Fruit fly (Drosophila melanogaster): ENCODE results near the gene Gss2.

The Gss2 gene

dm6 chrX:17856458-17857277, 42.8 kb upstream of the Gss2 start, which contains the start of gene Srx:
Gene Srx (plus strand): TSS chrX:17856974.
- peak; percentile 68 for TF ChIP-seq Ets65A (GFP tag)
- TF ChIP-seq CG9727 (GFP tag; optimal IDR thresholded peaks at IDR 0.05) = no peak
- TF ChIP-seq ase (GFP tag; IDR thresholded peaks at IDR 0.05) = no peak
- TF ChIP-seq H2.0 (GFP tag; IDR thresholded peaks at IDR 0.05) = no peak
- TF ChIP-seq kah (GFP tag; optimal IDR thresholded peaks at IDR 0.05) = no peak
- TF ChIP-seq hbn (GFP tag; IDR thresholded peaks at IDR 0.05; ENCODE audit: partially characterized antibody) = 0 out of 2 replicates have a peak, but pooled peaks have one; percentile 13
- TF ChIP-seq nau (GFP tag; optimal IDR thresholded peaks at IDR 0.05) = no peak
- TF ChIP-seq CG2116 (GFP tag; optimal IDR thresholded peaks at IDR 0.05) = peak; percentile 53
- TF ChIP-seq ind (GFP tag; optimal IDR thresholded peaks at IDR 0.05) = peak; percentile 16
- no peak for TF ChIP-seq CG12942 (GFP tag; optimal IDR thresholded peaks at IDR 0.05)
- no peak for TF ChIP-seq CG6254 (GFP tag; optimal IDR thresholded peaks at IDR 0.05)
- TF ChIP-seq CG8281 (tag; optimal IDR thresholded peaks at IDR 0.05) = no peak
- peak; percentile 5 for TF ChIP-seq grau (tag; optimal IDR thresholded peaks at IDR 0.05)
- TF ChIP-seq CG1233 (GFP tag; optimal IDR thresholded peaks at IDR 0.05) = peak; percentile 6
- peak; percentile 50 for TF ChIP-seq CG2678 (tag; optimal IDR thresholded peaks at IDR 0.05)
- TF ChIP-seq CG11504 (tag; optimal IDR thresholded peaks at IDR 0.05) = no peak
- TF ChIP-seq CG10209 (GFP tag; optimal IDR thresholded peaks at IDR 0.05) = peak; percentile 15
- no peak for TF ChIP-seq CG12155 (GFP tag; optimal IDR thresholded peaks at IDR 0.05)
- TF ChIP-seq CG7745 (tag; optimal IDR thresholded peaks at IDR 0.05) = no peak
- TF ChIP-seq Xbp1 (GFP tag; optimal IDR thresholded peaks at IDR 0.05) = peak; percentile 2
- 0 out of 2 replicates have a peak, but pooled peaks have one; percentile 17 for TF ChIP-seq CG9932 (GFP tag; IDR thresholded peaks at IDR 0.05)
- TF ChIP-seq maf-S (GFP tag; optimal IDR thresholded peaks at IDR 0.05) = no peak
- no peak for TF ChIP-seq pum (GFP tag; optimal IDR thresholded peaks at IDR 0.05)
- peak; percentile 33; the same call in 1 of the 2 replicates for TF ChIP-seq MBD-R2 (GFP tag; IDR thresholded peaks at IDR 0.05)
- no peak for TF ChIP-seq CG16815 (GFP tag; optimal IDR thresholded peaks at IDR 0.05)
- TF ChIP-seq Trl (optimal IDR thresholded peaks at IDR 0.05) = no peak
- TF ChIP-seq Trl (GFP tag; optimal IDR thresholded peaks at IDR 0.05) = no peak
- TF ChIP-seq bsh (GFP tag; optimal IDR thresholded peaks at IDR 0.05) = peak in 1 of 2 experiments; percentile 13
- no peak for TF ChIP-seq CG14050 (GFP tag; IDR thresholded peaks at IDR 0.05)
- no peak for TF ChIP-seq NFAT (GFP tag; IDR thresholded peaks at IDR 0.05)
- TF ChIP-seq rib (GFP tag; IDR thresholded peaks at IDR 0.05) = no peak
- 0 out of 2 replicates have a peak, but pooled peaks have one; percentile 17 for TF ChIP-seq slbo (GFP tag; IDR thresholded peaks at IDR 0.05)
- no peak for TF ChIP-seq Poxn (GFP tag; IDR thresholded peaks at IDR 0.05)
- peak; percentile 7 for TF ChIP-seq CG3281 (GFP tag; optimal IDR thresholded peaks at IDR 0.05)
- peak; percentile 12 for TF ChIP-seq zfh2 (GFP tag; optimal IDR thresholded peaks at IDR 0.05)
- no peak for TF ChIP-seq CG1792 (GFP tag; optimal IDR thresholded peaks at IDR 0.05)
- TF ChIP-seq Abd-B (GFP tag; optimal IDR thresholded peaks at IDR 0.05) = no peak
- peak; percentile 41 for TF ChIP-seq CoRest (tag; optimal IDR thresholded peaks at IDR 0.05)
- TF ChIP-seq Dll (GFP tag; IDR thresholded peaks at IDR 0.05; ENCODE audit: partially characterized antibody) = no peak
- TF ChIP-seq CG7786 (GFP tag; optimal IDR thresholded peaks at IDR 0.05) = no peak
- no peak for TF ChIP-seq gsb (GFP tag; IDR thresholded peaks at IDR 0.05)
- no peak for TF ChIP-seq CG18476 (GFP tag; optimal IDR thresholded peaks at IDR 0.05)
- TF ChIP-seq Dp (GFP tag; optimal IDR thresholded peaks at IDR 0.05) = peak; percentile 86
- no peak for TF ChIP-seq Elba2 (GFP tag; optimal IDR thresholded peaks at IDR 0.05)
- TF ChIP-seq Spps (tag; optimal IDR thresholded peaks at IDR 0.05) = no peak
- TF ChIP-seq Rx (GFP tag; IDR thresholded peaks at IDR 0.05) = no peak
- no peak for TF ChIP-seq gem (tag; optimal IDR thresholded peaks at IDR 0.05)
- TF ChIP-seq zen2 (GFP tag; IDR thresholded peaks at IDR 0.05; ENCODE audit: partially characterized antibody) = no peak
- TF ChIP-seq Six4 (GFP tag; optimal IDR thresholded peaks at IDR 0.05) = no peak
- no peak for TF ChIP-seq Kr (GFP tag; optimal IDR thresholded peaks at IDR 0.05)
